Fruit fly (Drosophila melanogaster): ENCODE results near the gene CG14007.

CG14007 gene

DNA sequence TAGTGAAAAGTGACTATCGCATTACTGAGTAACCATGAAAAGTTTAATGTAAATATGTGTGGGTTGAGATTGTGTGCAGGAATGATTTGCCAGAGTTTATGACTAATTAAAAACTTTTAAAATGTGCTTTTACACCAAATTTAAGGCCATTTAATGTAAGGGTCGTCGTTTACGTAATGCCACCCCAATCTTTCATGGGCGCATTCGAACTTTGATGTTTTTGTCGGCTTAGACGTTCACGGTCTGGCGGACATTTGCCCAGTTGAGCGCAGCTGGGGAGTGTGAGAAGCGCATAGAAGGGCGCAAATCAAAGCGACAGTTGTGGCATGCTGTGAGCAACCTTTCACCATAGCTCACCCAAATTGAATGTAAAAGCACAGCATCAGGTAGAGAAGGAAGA is 38.2 kb downstream of the CG14007 start, which contains the start of gene CG12511:
Gene CG12511, plus strand, starts transcription at position 301 of the 400 bp plus-strand sequence.
- TF ChIP-seq sv (GFP tag; optimal IDR thresholded peaks at IDR 0.05) (no peak), Dif (GFP tag; optimal IDR thresholded peaks at IDR 0.05; ENCODE audit: partially characterized antibody) (no peak), dmrt93B (GFP tag; optimal IDR thresholded peaks at IDR 0.05) (no peak), Mio (GFP tag; optimal IDR thresholded peaks at IDR 0.05) (no peak), pan (optimal IDR thresholded peaks at IDR 0.05) (no peak), CrebA (GFP tag; optimal IDR thresholded peaks at IDR 0.05; ENCODE audit: borderline replicate concordance) (no peak), lola (GFP tag; optimal IDR thresholded peaks at IDR 0.05) (no peak), foxo (GFP tag; optimal IDR thresholded peaks at IDR 0.05) (no peak), psq (GFP tag; optimal IDR thresholded peaks at IDR 0.05) (no peak), Jra (GFP tag; optimal IDR thresholded peaks at IDR 0.05) (no peak), brk (GFP tag; optimal IDR thresholded peaks at IDR 0.05) (no peak), Dfd (GFP tag; optimal IDR thresholded peaks at IDR 0.05) (no peak), GATAd (GFP tag; optimal IDR thresholded peaks at IDR 0.05) (no peak), rgr (GFP tag; optimal IDR thresholded peaks at IDR 0.05) (no peak), br (GFP tag; optimal IDR thresholded peaks at IDR 0.05) (no peak), sage (GFP tag; optimal IDR thresholded peaks at IDR 0.05) (no peak), dsf (GFP tag; optimal IDR thresholded peaks at IDR 0.05; ENCODE audit: borderline replicate concordance) (no peak)

Measured in whole organism, wandering third instar larva.